Worm (Caenorhabditis elegans) whole organism, L1 larva: ENCODE measurements around the gene ltah-1.1.

Experiments
- C16A3.4 ChIP-seq: fragments of 150-350 bp; optimal IDR thresholded peaks from 2 replicates; lab custom pipeline; 2014; ENCODE audit warnings: missing biosample characterization, missing genetic modification characterization
- C34B4.2 ChIP-seq: sonication (generic microtip); optimal IDR thresholded peaks from 2 replicates; lab custom pipeline; 2017; ENCODE audit warnings: mild to moderate bottlenecking, missing genetic modification characterization, missing compliant biosample characterization
- F16B12.6 ChIP-seq: fragments of 150-350 bp; optimal IDR thresholded peaks from 2 replicates; lab custom pipeline; 2014; ENCODE audit warnings: missing biosample characterization, missing genetic modification characterization
- Y116A8C.19 ChIP-seq: sonication (generic microtip); optimal IDR thresholded peaks from 2 replicates; lab custom pipeline; 2016; ENCODE audit warnings: missing compliant biosample characterization, missing genetic modification characterization, borderline replicate concordance
- aha-1 ChIP-seq: fragments of 150-350 bp; optimal IDR thresholded peaks from 2 replicates; lab custom pipeline; 2014; ENCODE audit warnings: missing biosample characterization, missing genetic modification characterization
- alr-1 ChIP-seq: fragments of 200-800 bp; sonication (Bioruptor generic); optimal IDR thresholded peaks from 2 replicates; lab custom pipeline; 2018; ENCODE audit warnings: borderline replicate concordance, mild to moderate bottlenecking, missing genetic modification characterization, missing compliant biosample characterization
- aly-2 ChIP-seq: fragments of 150-350 bp; optimal IDR thresholded peaks from 2 replicates; lab custom pipeline; 2014; ENCODE audit warnings: missing biosample characterization, missing genetic modification characterization
- ama-1 ChIP-seq: fragments of 150-350 bp; optimal IDR thresholded peaks from 2 replicates; lab custom pipeline; 2014
- blmp-1 ChIP-seq: fragments of 150-350 bp; optimal IDR thresholded peaks from 2 replicates; lab custom pipeline; 2014; ENCODE audit warnings: missing biosample characterization, missing genetic modification characterization
- ceh-63 ChIP-seq: fragments of 200-800 bp; sonication (Bioruptor generic); optimal IDR thresholded peaks from 2 replicates; lab custom pipeline; 2018; ENCODE audit warnings: mild to moderate bottlenecking, missing genetic modification characterization, missing compliant biosample characterization
- ceh-8 ChIP-seq: fragments of 200-800 bp; sonication (Bioruptor generic); optimal IDR thresholded peaks from 2 replicates; lab custom pipeline; 2018; ENCODE audit warnings: mild to moderate bottlenecking, missing genetic modification characterization, moderate library complexity, missing compliant biosample characterization
- ceh-88 ChIP-seq: fragments of 200-800 bp; sonication (Bioruptor generic); IDR thresholded peaks from 2 replicates; pipeline ENCODE4 v1.3.6; 2022; ENCODE audit warnings: missing genetic modification characterization, missing compliant biosample characterization
- ceh-90 ChIP-seq: sonication (generic microtip); optimal IDR thresholded peaks from 2 replicates; lab custom pipeline; 2016; ENCODE audit warnings: missing genetic modification characterization, missing compliant biosample characterization
- ces-1 ChIP-seq: fragments of 150-350 bp; optimal IDR thresholded peaks from 2 replicates; lab custom pipeline; 2014; ENCODE audit warnings: missing biosample characterization, missing genetic modification reagents, missing genetic modification characterization
- efl-1 ChIP-seq, 4 experiments: fragments of 150-350 bp; optimal IDR thresholded peaks in 3 of 4; peaks in 1 of 4; 1 replicate in 1 of 4; 2 replicates in 3 of 4; lab custom pipeline; 2014; ENCODE audit warnings: missing biosample characterization in 2 of 4, missing genetic modification characterization in 2 of 4, missing genetic modification reagents in 2 of 4
- egl-27 ChIP-seq, 2 experiments: fragments of 150-350 bp in 1 of 2; sonication (generic microtip); optimal IDR thresholded peaks; 3 replicates each; lab custom pipeline; 2017 to 2018; ENCODE audit warnings: missing biosample characterization in 2 of 2, missing genetic modification characterization in 2 of 2, missing genetic modification reagents in 2 of 2
- fkh-10 ChIP-seq: sonication (generic microtip); optimal IDR thresholded peaks from 2 replicates; lab custom pipeline; 2017; ENCODE audit warnings: missing biosample characterization, missing genetic modification reagents, missing genetic modification characterization
- fkh-4 ChIP-seq: sonication (generic microtip); optimal IDR thresholded peaks from 2 replicates; lab custom pipeline; 2016; ENCODE audit warnings: missing compliant biosample characterization, missing genetic modification characterization, borderline replicate concordance
- fkh-8 ChIP-seq: sonication (generic microtip); optimal IDR thresholded peaks from 2 replicates; lab custom pipeline; 2016; ENCODE audit warnings: mild to moderate bottlenecking, missing genetic modification characterization, missing compliant biosample characterization
- fos-1 ChIP-seq: fragments of 150-350 bp; optimal IDR thresholded peaks from 2 replicates; lab custom pipeline; 2014; ENCODE audit warnings: missing biosample characterization, missing genetic modification characterization
- grh-1 ChIP-seq: fragments of 200-800 bp; sonication (Bioruptor generic); IDR thresholded peaks from 2 replicates; pipeline ENCODE4 v1.3.6; 2022; ENCODE audit warnings: missing genetic modification reagents, missing genetic modification characterization, missing compliant biosample characterization
- hlh-17 ChIP-seq: fragments of 200-800 bp; sonication (Bioruptor generic); optimal IDR thresholded peaks from 2 replicates; lab custom pipeline; 2018; ENCODE audit warnings: missing genetic modification characterization, mild to moderate bottlenecking, missing compliant biosample characterization, moderate library complexity, borderline replicate concordance
- hlh-4 ChIP-seq: sonication (generic microtip); optimal IDR thresholded peaks from 2 replicates; lab custom pipeline; 2016; ENCODE audit warnings: mild to moderate bottlenecking, missing genetic modification characterization, missing compliant biosample characterization
- lin-14 ChIP-seq: fragments of 200-800 bp; sonication (Bioruptor generic); optimal IDR thresholded peaks from 2 replicates; lab custom pipeline; 2018; ENCODE audit warnings: mild to moderate bottlenecking, missing genetic modification characterization, moderate library complexity, missing compliant biosample characterization
- lin-15B ChIP-seq: fragments of 150-350 bp; sonication (generic microtip); optimal IDR thresholded peaks from 3 replicates; lab custom pipeline; 2014; ENCODE audit warnings: missing biosample characterization, missing genetic modification characterization
- lin-35 ChIP-seq, 2 experiments: fragments of 150-350 bp; optimal IDR thresholded peaks; 2 replicates each; lab custom pipeline; 2014; ENCODE audit warnings: missing biosample characterization in 2 of 2, missing genetic modification characterization in 2 of 2, missing genetic modification reagents in 2 of 2
- mab-9 ChIP-seq: fragments of 200-800 bp; sonication (Bioruptor generic); IDR thresholded peaks from 2 replicates; pipeline ENCODE4 v1.3.6; 2022; ENCODE audit warnings: missing genetic modification reagents, missing genetic modification characterization, missing compliant biosample characterization
- mef-2 ChIP-seq: fragments of 150-350 bp; optimal IDR thresholded peaks from 2 replicates; lab custom pipeline; 2014; ENCODE audit warnings: missing biosample characterization, missing genetic modification characterization
- nhr-20 ChIP-seq: sonication (generic microtip); optimal IDR thresholded peaks from 2 replicates; lab custom pipeline; 2016; ENCODE audit warnings: mild to moderate bottlenecking, missing genetic modification characterization, missing compliant biosample characterization
- nhr-28 ChIP-seq: fragments of 150-350 bp; optimal IDR thresholded peaks from 2 replicates; lab custom pipeline; 2014; ENCODE audit warnings: missing biosample characterization, missing genetic modification characterization
- nhr-77 ChIP-seq: fragments of 150-350 bp; optimal IDR thresholded peaks from 2 replicates; lab custom pipeline; 2014; ENCODE audit warnings: missing biosample characterization, missing genetic modification characterization
- nhr-85 ChIP-seq: sonication (generic microtip); peaks from one replicate; lab custom pipeline; 2016; ENCODE audit warnings: missing genetic modification characterization, inconsistent platforms, missing compliant biosample characterization
- rnt-1 ChIP-seq: sonication (generic microtip); optimal IDR thresholded peaks from 2 replicates; lab custom pipeline; 2016; ENCODE audit warnings: mild to moderate bottlenecking, missing genetic modification characterization, moderate library complexity, missing compliant biosample characterization
- skn-1 ChIP-seq: fragments of 150-350 bp; optimal IDR thresholded peaks from 2 replicates; lab custom pipeline; 2014; ENCODE audit warnings: missing biosample characterization, missing genetic modification characterization
- snpc-4 ChIP-seq: fragments of 150-350 bp; optimal IDR thresholded peaks from 2 replicates; lab custom pipeline; 2014; ENCODE audit warnings: missing biosample characterization, missing genetic modification characterization
- sox-4 ChIP-seq: sonication (generic microtip); optimal IDR thresholded peaks from 2 replicates; lab custom pipeline; 2016; ENCODE audit warnings: missing genetic modification characterization, missing compliant biosample characterization
- sup-37 ChIP-seq: fragments of 200-800 bp; sonication (Bioruptor generic); optimal IDR thresholded peaks from 2 replicates; lab custom pipeline; 2018; ENCODE audit warnings: mild to moderate bottlenecking, missing genetic modification characterization, missing compliant biosample characterization
- tbx-2 ChIP-seq: sonication (generic microtip); optimal IDR thresholded peaks from 2 replicates; lab custom pipeline; 2016; ENCODE audit warnings: missing genetic modification characterization, missing compliant biosample characterization
- tlp-1 ChIP-seq: fragments of 150-350 bp; optimal IDR thresholded peaks from 2 replicates; lab custom pipeline; 2014; ENCODE audit warnings: missing biosample characterization, missing genetic modification characterization
- unc-130 ChIP-seq: fragments of 150-350 bp; optimal IDR thresholded peaks from 2 replicates; lab custom pipeline; 2017; ENCODE audit warnings: missing biosample characterization, missing genetic modification characterization, inconsistent platforms
- vab-15 ChIP-seq: sonication (generic microtip); optimal IDR thresholded peaks from 2 replicates; lab custom pipeline; 2017; ENCODE audit warnings: missing genotype, mild to moderate bottlenecking, missing genetic modification characterization, missing compliant biosample characterization
- zip-4 ChIP-seq: fragments of 200-800 bp; sonication (Bioruptor generic); optimal IDR thresholded peaks from 2 replicates; lab custom pipeline; 2018; ENCODE audit warnings: mild to moderate bottlenecking, missing genetic modification characterization, moderate library complexity, missing compliant biosample characterization
- ztf-4 ChIP-seq: fragments of 150-350 bp; optimal IDR thresholded peaks from 2 replicates; lab custom pipeline; 2014; ENCODE audit warnings: missing biosample characterization, missing genetic modification characterization

ltah-1.1 gene

ce11 chrIV:12279340-12279739 is at the start of gene ltah-1.1:
Gene ltah-1.1, plus strand, starts transcription at chrIV:12279622.
- TF ChIP-seq ceh-90 (tag; lab: Kevin White, UChicago) (no peak), lin-15B (tag; lab: Kevin White, UChicago) (no peak), unc-130 (tag; lab: Kevin White, UChicago) (no peak), F16B12.6 (tag; lab: Kevin White, UChicago) (no peak), zip-4 (no peak), fkh-10 (GFP tag; lab: Kevin White, UChicago) (no peak), C34B4.2 (tag; lab: Kevin White, UChicago) (no peak), sox-4 (tag; lab: Kevin White, UChicago) (no peak), lin-14 (no peak), alr-1 (no peak), snpc-4 (no peak), mab-9 (GFP tag; lab: Robert Waterston, UW) (no peak), aly-2 (tag; lab: Kevin White, UChicago) (no peak)

ce11 chrIV:12229679-12230078 is 49.7 kb upstream of the ltah-1.1 start, which contains the start of gene sre-18:
Gene sre-18, minus strand, starts transcription at chrIV:12229779.
- no peak for TF ChIP-seq grh-1 (GFP tag; lab: Robert Waterston, UW)
- TF ChIP-seq lin-35 (GFP tag; optimal IDR thresholded peaks at IDR 0.05; lab: Kevin White, UChicago) = no peak
- TF ChIP-seq F16B12.6 (tag; lab: Kevin White, UChicago) = no peak
- no peak for TF ChIP-seq vab-15
- TF ChIP-seq ces-1 (GFP tag; lab: Kevin White, UChicago) = no peak
- TF ChIP-seq unc-130 (tag; lab: Kevin White, UChicago) = no peak
- TF ChIP-seq ceh-8 (GFP tag; lab: Kevin White, UChicago) = no peak
- no peak for TF ChIP-seq C16A3.4
- no peak for TF ChIP-seq egl-27 (tag; optimal IDR thresholded peaks at IDR 0.05; lab: Kevin White, UChicago)
- no peak for TF ChIP-seq nhr-85 (tag; lab: Kevin White, UChicago)
- TF ChIP-seq fkh-10 (GFP tag; lab: Kevin White, UChicago) = no peak
- no peak for TF ChIP-seq ceh-63
- TF ChIP-seq hlh-4 = no peak

- TF ChIP-seq ama-1 (lab: Kevin White, UChicago) = no peak
- TF ChIP-seq fkh-8 (tag; lab: Kevin White, UChicago) = peak; percentile 31
Measured at ce11 chrIV:12236011-12236410, 43.4 kb upstream of the ltah-1.1 start, which contains the start of gene sre-16. Gene sre-16, minus strand, starts transcription at chrIV:12236111.

- TF ChIP-seq aha-1 (tag; lab: Kevin White, UChicago) (no peak), snpc-4 (no peak), mef-2 (tag; lab: Kevin White, UChicago) (no peak), sup-37 (no peak), ztf-4 (tag; lab: Kevin White, UChicago) (no peak), nhr-77 (tag; lab: Kevin White, UChicago) (no peak), hlh-17 (GFP tag; lab: Kevin White, UChicago) (no peak), nhr-20 (tag; lab: Kevin White, UChicago) (no peak), nhr-28 (tag; lab: Kevin White, UChicago) (no peak), tbx-2 (no peak), blmp-1 (tag; lab: Kevin White, UChicago) (no peak), fkh-4 (tag; lab: Kevin White, UChicago) (no peak), skn-1 (tag; lab: Kevin White, UChicago) (no peak), ceh-88 (GFP tag; lab: Robert Waterston, UW) (no peak), Y116A8C.19 (no peak), fos-1 (tag; lab: Kevin White, UChicago) (no peak), tlp-1 (no peak), efl-1 (optimal IDR thresholded peaks at IDR 0.05; lab: Kevin White, UChicago) (no peak), efl-1 (GFP tag; optimal IDR thresholded peaks at IDR 0.05 in 1 of 2; lab: Kevin White, UChicago) (no peak), rnt-1 (tag; lab: Kevin White, UChicago) (no peak), mab-9 (GFP tag; lab: Robert Waterston, UW) (no peak)
Measured at ce11 chrIV:12238851-12239250, 40.6 kb upstream of the ltah-1.1 start, which contains the start of gene sre-19. Gene sre-19, minus strand, starts transcription at chrIV:12238951.
